Fruit fly (Drosophila melanogaster) whole organism, adult: ENCODE results near the gene CG31680.

Experiments used
- CG12768 ChIP-seq: fragments of 200-800 bp; sonication (Bioruptor generic); optimal IDR thresholded peaks from 2 replicates; lab custom pipeline; 2017; ENCODE audit warnings: missing biosample characterization, missing genetic modification characterization, mild to moderate bottlenecking, moderate library complexity, missing genetic modification reagents
- CG5204 ChIP-seq: fragments of 200-800 bp; sonication (Bioruptor generic); optimal IDR thresholded peaks from 2 replicates; lab custom pipeline; 2016; ENCODE audit warnings: missing biosample characterization, missing genetic modification characterization
- Clk ChIP-seq: fragments of 200-800 bp; sonication (Bioruptor generic); optimal IDR thresholded peaks from 2 replicates; lab custom pipeline; 2017; ENCODE audit warnings: missing biosample characterization, missing genetic modification characterization
- Mnt ChIP-seq: fragments of 200-800 bp; sonication (Bioruptor generic); optimal IDR thresholded peaks from 2 replicates; lab custom pipeline; 2016; ENCODE audit warnings: missing biosample characterization, mild to moderate bottlenecking, missing genetic modification characterization
- kay ChIP-seq: fragments of 200-800 bp; sonication (Bioruptor generic); peaks from one replicate; lab custom pipeline; 2016; ENCODE audit warnings: missing biosample characterization, missing genetic modification characterization, borderline replicate concordance
- ovo ChIP-seq: fragments of 200-800 bp; sonication (Bioruptor generic); optimal IDR thresholded peaks from 2 replicates; lab custom pipeline; 2016; ENCODE audit warnings: missing biosample characterization, missing genetic modification characterization
- toe ChIP-seq: fragments of 200-800 bp; sonication (Bioruptor generic); optimal IDR thresholded peaks from 2 replicates; lab custom pipeline; 2016; ENCODE audit warnings: missing biosample characterization, missing genetic modification characterization

- TF ChIP-seq kay (GFP tag; lab: Kevin White, UChicago), result no peak
- no peak for TF ChIP-seq CG5204
- no peak for TF ChIP-seq CG12768
- TF ChIP-seq Clk (GFP tag; lab: Kevin White, UChicago), result no peak
- TF ChIP-seq ovo, result no peak
- TF ChIP-seq Mnt (GFP tag; lab: Kevin White, UChicago), result no peak
- TF ChIP-seq toe (GFP tag; lab: Kevin White, UChicago), result no peak
Measured at dm6 chr2L:20664428-20664827, 24.5 kb downstream of the CG31680 start.
